4 worm cellular contexts compared by ENCODE assay signal in genomic region chrV:11336877-11337276, ce11.
A peak's percentile ranks its signal among the peaks of the same experiment; 100 is the strongest.
TF ChIP-seq lines count a peak whose summit lies in the region.

No protein-coding gene starts in this region.

TF ChIP-seq in whole organism, L1 larva, 84 proteins besides CTCF, POLR2A, EP300 and RAD21:
- TF ChIP-seq mab-9 (GFP tag; IDR thresholded peaks at IDR 0.05; lab: Robert Waterston, UW) (no peak), irx-1 (tag; optimal IDR thresholded peaks at IDR 0.05; lab: Kevin White, UChicago) (no peak), ceh-82 (tag; optimal IDR thresholded peaks at IDR 0.05; lab: Kevin White, UChicago) (peak in 1 of 3 experiments; percentile 21), C16A3.4 (tag; optimal IDR thresholded peaks at IDR 0.05; lab: Kevin White, UChicago) (no peak), zip-4 (GFP tag; optimal IDR thresholded peaks at IDR 0.05; lab: Kevin White, UChicago) (no peak), tlp-1 (tag; optimal IDR thresholded peaks at IDR 0.05; lab: Kevin White, UChicago) (no peak), elt-3 (tag; optimal IDR thresholded peaks at IDR 0.05; lab: Kevin White, UChicago) (no peak), nhr-47 (tag; optimal IDR thresholded peaks at IDR 0.05; lab: Kevin White, UChicago) (no peak), ztf-4 (tag; optimal IDR thresholded peaks at IDR 0.05; lab: Kevin White, UChicago) (no peak), fkh-8 (tag; optimal IDR thresholded peaks at IDR 0.05; lab: Kevin White, UChicago) (no peak), Y116A8C.19 (tag; optimal IDR thresholded peaks at IDR 0.05; lab: Kevin White, UChicago; ENCODE audit: borderline replicate concordance) (no peak), nhr-71 (tag; optimal IDR thresholded peaks at IDR 0.05; lab: Kevin White, UChicago) (no peak), nhr-20 (tag; optimal IDR thresholded peaks at IDR 0.05; lab: Kevin White, UChicago) (no peak), unc-86 (tag; optimal IDR thresholded peaks at IDR 0.05; lab: Kevin White, UChicago) (no peak), ceh-63 (GFP tag; optimal IDR thresholded peaks at IDR 0.05; lab: Kevin White, UChicago) (no peak), lin-13 (GFP tag; optimal IDR thresholded peaks at IDR 0.05; lab: Kevin White, UChicago) (no peak), dpl-1 (GFP tag; optimal IDR thresholded peaks at IDR 0.05; lab: Kevin White, UChicago) (no peak), C34B4.2 (tag; optimal IDR thresholded peaks at IDR 0.05; lab: Kevin White, UChicago) (no peak), efl-3 (GFP tag; optimal IDR thresholded peaks at IDR 0.05; lab: Kevin White, UChicago) (no peak), fkh-10 (GFP tag; optimal IDR thresholded peaks at IDR 0.05; lab: Kevin White, UChicago) (peak; percentile 58), jun-1 (tag; optimal IDR thresholded peaks at IDR 0.05; lab: Kevin White, UChicago) (no peak), ceh-8 (GFP tag; optimal IDR thresholded peaks at IDR 0.05; lab: Kevin White, UChicago) (no peak), mef-2 (tag; optimal IDR thresholded peaks at IDR 0.05; lab: Kevin White, UChicago) (no peak), lin-14 (GFP tag; optimal IDR thresholded peaks at IDR 0.05; lab: Kevin White, UChicago) (peak; percentile 25)

TF ChIP-seq in whole organism, L3 larva, 47 proteins besides CTCF, POLR2A, EP300 and RAD21:
- no peak for TF ChIP-seq aly-2 (tag; optimal IDR thresholded peaks at IDR 0.05; lab: Kevin White, UChicago)
- TF ChIP-seq nhr-11 (tag; optimal IDR thresholded peaks at IDR 0.05; lab: Kevin White, UChicago), result no peak
- peak; percentile 36 for TF ChIP-seq fkh-10 (GFP tag; optimal IDR thresholded peaks at IDR 0.05; lab: Kevin White, UChicago)
TF ChIP-seq in whole organism, L3 larva: peak in this region for 1.

TF ChIP-seq in whole organism, late embryonic, 69 proteins besides CTCF, POLR2A, EP300 and RAD21:
- peak; percentile 90 for TF ChIP-seq unc-42 (tag; optimal IDR thresholded peaks at IDR 0.05; lab: Kevin White, UChicago)
- TF ChIP-seq T23F11.4 (GFP tag; optimal IDR thresholded peaks at IDR 0.05; lab: Kevin White, UChicago), result no peak
- no peak for TF ChIP-seq fkh-10 (GFP tag; optimal IDR thresholded peaks at IDR 0.05; lab: Kevin White, UChicago)

TF ChIP-seq in whole organism, mixed stage, embryonic, 35 proteins besides CTCF, POLR2A, EP300 and RAD21:
- TF ChIP-seq pha-4 (tag; optimal IDR thresholded peaks at IDR 0.05; lab: Kevin White, UChicago), result no peak
- peak; percentile 91 for TF ChIP-seq ces-1 (GFP tag; optimal IDR thresholded peaks at IDR 0.05; lab: Kevin White, UChicago)

Comparison
In these comparisons a context has a peak if more than half of its experiments do, and no peak if none do; other contexts are left out.
1. Of the 10 proteins assayed by ChIP-seq in both whole organism, L1 larva and whole organism, late embryonic: peak only in whole organism, L1 larva: fkh-10; only in whole organism, late embryonic: none; in both: none; in neither: 9.